Fruit fly (Drosophila melanogaster): ENCODE measurements around the gene CG6974.

Gene CG6974

DNA sequence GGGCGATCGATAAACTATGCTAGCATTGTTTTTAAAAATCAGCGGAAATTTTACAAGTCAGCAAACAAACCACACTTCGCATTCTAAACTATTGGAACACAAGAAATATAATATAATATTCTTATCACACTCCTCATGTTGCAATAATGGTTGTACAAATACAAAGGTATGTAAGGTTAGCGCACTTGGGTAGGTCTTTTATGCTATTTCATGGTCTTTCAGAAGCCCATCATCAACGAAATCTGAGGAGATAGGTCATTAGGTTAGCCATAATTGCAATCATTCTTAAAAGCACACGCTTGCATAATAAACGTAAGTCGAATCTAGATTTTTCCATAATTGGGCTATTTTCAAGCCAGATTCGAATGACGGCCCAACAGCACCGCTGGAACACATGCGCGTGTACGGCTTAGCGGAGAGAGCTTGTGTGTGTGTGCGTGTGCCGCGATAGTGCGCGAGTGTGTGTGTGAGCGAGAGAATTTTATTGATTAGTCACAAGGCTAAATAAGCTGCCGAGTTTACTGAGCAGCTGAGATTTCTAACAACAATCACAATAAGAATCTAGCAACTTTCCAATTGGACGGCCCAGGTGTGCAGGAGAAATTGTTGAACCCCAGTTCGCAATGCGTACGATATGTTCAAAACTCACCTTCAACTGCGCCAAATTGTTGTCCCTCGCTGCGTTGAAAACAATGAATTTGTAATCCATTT lies 15.3 kb upstream of the CG6974 start (continued):
- TF ChIP-seq B-H2 (GFP tag; optimal IDR thresholded peaks at IDR 0.05): no peak
- peak; percentile 51 for TF ChIP-seq CG7556 (GFP tag; optimal IDR thresholded peaks at IDR 0.05)
- TF ChIP-seq disco-r (GFP tag; optimal IDR thresholded peaks at IDR 0.05): no peak
- peak; percentile 27 for TF ChIP-seq Meics (GFP tag; optimal IDR thresholded peaks at IDR 0.05)
- TF ChIP-seq CG17802 (tag; optimal IDR thresholded peaks at IDR 0.05): no peak
- TF ChIP-seq zfh1 (GFP tag; IDR thresholded peaks at IDR 0.05): no peak
- TF ChIP-seq CG11504 (tag; optimal IDR thresholded peaks at IDR 0.05): peak; percentile 29
- TF ChIP-seq az2 (GFP tag; optimal IDR thresholded peaks at IDR 0.05): peak; percentile 4
- TF ChIP-seq CG17385 (GFP tag; optimal IDR thresholded peaks at IDR 0.05): peak; percentile 21
- peak; percentile 11 for TF ChIP-seq CG2120 (GFP tag; optimal IDR thresholded peaks at IDR 0.05)
- TF ChIP-seq CG9876 (GFP tag; optimal IDR thresholded peaks at IDR 0.05): no peak
- TF ChIP-seq cg (GFP tag; optimal IDR thresholded peaks at IDR 0.05): peak; percentile 90
- TF ChIP-seq sug (tag; optimal IDR thresholded peaks at IDR 0.05): peak; percentile 46
- TF ChIP-seq bcd (GFP tag; optimal IDR thresholded peaks at IDR 0.05): peak; percentile 1
- no peak for TF ChIP-seq CG7271 (tag; optimal IDR thresholded peaks at IDR 0.05)
- TF ChIP-seq eyg (GFP tag; optimal IDR thresholded peaks at IDR 0.05): no peak
- peak; percentile 50 for TF ChIP-seq CG34376 (GFP tag; optimal IDR thresholded peaks at IDR 0.05)
- TF ChIP-seq grau (tag; optimal IDR thresholded peaks at IDR 0.05): peak; percentile 41
- no peak for TF ChIP-seq CG6175 (GFP tag; IDR thresholded peaks at IDR 0.05)
- TF ChIP-seq mam (GFP tag; optimal IDR thresholded peaks at IDR 0.05): peak; percentile 4
- peak; percentile 27 for TF ChIP-seq CG12659 (GFP tag; optimal IDR thresholded peaks at IDR 0.05)
- TF ChIP-seq NK7.1 (GFP tag; optimal IDR thresholded peaks at IDR 0.05): no peak
- TF ChIP-seq tll (GFP tag; optimal IDR thresholded peaks at IDR 0.05): peak in 1 of 2 experiments; percentile 50
- no peak for TF ChIP-seq Awh (GFP tag; IDR thresholded peaks at IDR 0.05)
- TF ChIP-seq Pdp1 (GFP tag; optimal IDR thresholded peaks at IDR 0.05): peak in 1 of 2 experiments; percentile 39
- TF ChIP-seq sr (GFP tag; IDR thresholded peaks at IDR 0.05): no peak
- TF ChIP-seq CG9437 (GFP tag; optimal IDR thresholded peaks at IDR 0.05): peak; percentile 49
- peak; percentile 25 for TF ChIP-seq CoRest (tag; optimal IDR thresholded peaks at IDR 0.05)
- TF ChIP-seq Dip2 (GFP tag; IDR thresholded peaks at IDR 0.05): no peak
- TF ChIP-seq Trl (optimal IDR thresholded peaks at IDR 0.05): peak in 1 of 2 experiments; percentile 30
- TF ChIP-seq Trl (GFP tag; optimal IDR thresholded peaks at IDR 0.05): no peak
- no peak for TF ChIP-seq Optix (GFP tag; IDR thresholded peaks at IDR 0.05)
- no peak for TF ChIP-seq al (GFP tag; IDR thresholded peaks at IDR 0.05)
- TF ChIP-seq CG12391 (tag; optimal IDR thresholded peaks at IDR 0.05): peak; percentile 37
- peak; percentile 25 for TF ChIP-seq CG9727 (GFP tag; optimal IDR thresholded peaks at IDR 0.05)
- TF ChIP-seq CG16813 (GFP tag; IDR thresholded peaks at IDR 0.05; ENCODE audit: partially characterized antibody): no peak
- TF ChIP-seq Elba2 (GFP tag; optimal IDR thresholded peaks at IDR 0.05): peak; percentile 97
- TF ChIP-seq ftz-f1 (GFP tag; optimal IDR thresholded peaks at IDR 0.05): peak; percentile 39
- no peak for TF ChIP-seq Antp (GFP tag; optimal IDR thresholded peaks at IDR 0.05)
- TF ChIP-seq sd (tag; optimal IDR thresholded peaks at IDR 0.05): peak; percentile 45
- peak; percentile 31 for TF ChIP-seq gem (tag; optimal IDR thresholded peaks at IDR 0.05)
- TF ChIP-seq crp (GFP tag; optimal IDR thresholded peaks at IDR 0.05): peak in 1 of 2 experiments; percentile 46
- TF ChIP-seq Sox100B (GFP tag; optimal IDR thresholded peaks at IDR 0.05): no peak
- no peak for TF ChIP-seq ERR (GFP tag; optimal IDR thresholded peaks at IDR 0.05)
- TF ChIP-seq dimm (GFP tag; IDR thresholded peaks at IDR 0.05): no peak
- no peak for TF ChIP-seq bab2 (GFP tag; optimal IDR thresholded peaks at IDR 0.05)
- peak; percentile 3 for TF ChIP-seq dmrt99B (tag; optimal IDR thresholded peaks at IDR 0.05)
- TF ChIP-seq CG1603 (tag; optimal IDR thresholded peaks at IDR 0.05): no peak
- TF ChIP-seq CG33557 (GFP tag; optimal IDR thresholded peaks at IDR 0.05): peak; percentile 15

All from whole organism, embryonic.